Worm (Caenorhabditis elegans): Measurements from ENCODE around the gene col-164.

ce11 chrX:2120961-2121360 lies 27.7 kb downstream of the col-164 start, which contains the start of gene gpa-5:
- no peak for TF ChIP-seq unc-62 (GFP tag; optimal IDR thresholded peaks at IDR 0.05)
- TF ChIP-seq mdl-1 (tag; optimal IDR thresholded peaks at IDR 0.05): no peak
- TF ChIP-seq nhr-77 (tag; optimal IDR thresholded peaks at IDR 0.05): no peak
- no peak for TF ChIP-seq fkh-10 (GFP tag; optimal IDR thresholded peaks at IDR 0.05)
- TF ChIP-seq pqm-1 (tag; optimal IDR thresholded peaks at IDR 0.05): no peak
- no peak for TF ChIP-seq nhr-12 (tag; optimal IDR thresholded peaks at IDR 0.05)
- TF ChIP-seq ztf-4 (tag; optimal IDR thresholded peaks at IDR 0.05): no peak
- no peak for TF ChIP-seq ama-1 (optimal IDR thresholded peaks at IDR 0.05)
- no peak for TF ChIP-seq snpc-4 (tag; optimal IDR thresholded peaks at IDR 0.05)
